Fruit fly (Drosophila melanogaster) whole organism, embryonic: ENCODE measurements around the gene Bhmt.

Source experiments
- CG9932 ChIP-seq: fragments of 200-800 bp; sonication (Bioruptor generic); IDR thresholded peaks from 2 replicates; pipeline ENCODE4 v1.3.6; 2022; ENCODE audit warnings: missing biosample characterization, missing genetic modification characterization
- Hr51 ChIP-seq, 2 experiments: fragments of 200-800 bp; sonication (Bioruptor generic); optimal IDR thresholded peaks; 2 replicates in 1 of 2; 3 replicates in 1 of 2; lab custom pipeline; 2016 to 2018; ENCODE audit warnings: missing biosample characterization in 2 of 2, missing genetic modification characterization in 2 of 2, mild to moderate bottlenecking in 1 of 2, moderate library complexity in 1 of 2
- run ChIP-seq: fragments of 200-800 bp; sonication (Bioruptor generic); optimal IDR thresholded peaks from 3 replicates; lab custom pipeline; 2018; ENCODE audit warnings: missing biosample characterization, mild to moderate bottlenecking, missing genetic modification characterization

DNA sequence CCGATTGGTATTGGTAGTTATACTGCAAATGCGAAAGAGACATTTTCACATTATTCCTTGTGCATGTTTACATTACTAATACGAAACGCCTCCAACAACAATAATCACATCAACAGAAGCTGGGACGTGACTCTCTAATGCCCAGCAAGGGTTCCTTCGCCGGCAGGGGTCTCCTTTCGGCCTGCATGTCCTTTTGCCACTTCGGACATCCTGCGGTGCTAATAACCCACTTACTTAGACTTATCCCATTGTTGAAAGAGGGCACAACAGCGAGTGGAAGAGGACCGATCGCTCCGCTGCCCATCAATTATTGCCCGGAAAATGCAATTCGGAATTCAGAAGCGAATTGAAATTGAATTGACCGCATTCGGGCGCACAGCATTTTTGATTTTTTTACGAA is 31.2 kb downstream of the Bhmt start:
- TF ChIP-seq CG9932 (no peak), Hr51 (GFP tag; optimal IDR thresholded peaks at IDR 0.05; lab: Kevin White, UChicago) (no peak), run (tag; lab: Kevin White, UChicago) (no peak)
